Worm (Caenorhabditis elegans) whole organism, L1 larva: Measurements from ENCODE around the gene mlc-2.

Source experiments
- dsc-1 ChIP-seq: sonication (generic microtip); optimal IDR thresholded peaks from 2 replicates; lab custom pipeline; 2016; ENCODE audit warnings: mild to moderate bottlenecking, missing genetic modification characterization, missing compliant biosample characterization
- elt-2 ChIP-seq: sonication (generic microtip); optimal IDR thresholded peaks from 2 replicates; lab custom pipeline; 2016; ENCODE audit warnings: missing genetic modification characterization, mild to moderate bottlenecking, inconsistent platforms, missing compliant biosample characterization, missing genetic modification reagents
- fkh-10 ChIP-seq: sonication (generic microtip); optimal IDR thresholded peaks from 2 replicates; lab custom pipeline; 2017; ENCODE audit warnings: missing biosample characterization, missing genetic modification reagents, missing genetic modification characterization
- nhr-11 ChIP-seq: fragments of 150-350 bp; optimal IDR thresholded peaks from 2 replicates; lab custom pipeline; 2014; ENCODE audit warnings: missing biosample characterization, missing genetic modification characterization
- pqm-1 ChIP-seq: sonication (generic microtip); optimal IDR thresholded peaks from 3 replicates; lab custom pipeline; 2017; ENCODE audit warnings: missing biosample characterization, missing genetic modification characterization
- swsn-7 ChIP-seq: sonication (generic microtip); optimal IDR thresholded peaks from 2 replicates; lab custom pipeline; 2016; ENCODE audit warnings: missing genetic modification characterization, missing compliant biosample characterization
- zag-1 ChIP-seq: fragments of 150-350 bp; optimal IDR thresholded peaks from 2 replicates; lab custom pipeline; 2014; ENCODE audit warnings: missing biosample characterization, missing genetic modification characterization

- no peak for TF ChIP-seq swsn-7
- no peak for TF ChIP-seq elt-2 (tag; lab: Kevin White, UChicago)
- no peak for TF ChIP-seq fkh-10
- no peak for TF ChIP-seq dsc-1 (tag; lab: Kevin White, UChicago)
- TF ChIP-seq zag-1 (tag; lab: Kevin White, UChicago) = no peak
- TF ChIP-seq nhr-11 (tag; lab: Kevin White, UChicago) = no peak
- no peak for TF ChIP-seq pqm-1 (tag; lab: Kevin White, UChicago)
Measured at ce11 chrX:17408855-17409254, 47.5 kb downstream of the mlc-2 start.
